Worm (Caenorhabditis elegans): Measurements from ENCODE around the gene srbc-63.

The srbc-63 gene

DNA sequence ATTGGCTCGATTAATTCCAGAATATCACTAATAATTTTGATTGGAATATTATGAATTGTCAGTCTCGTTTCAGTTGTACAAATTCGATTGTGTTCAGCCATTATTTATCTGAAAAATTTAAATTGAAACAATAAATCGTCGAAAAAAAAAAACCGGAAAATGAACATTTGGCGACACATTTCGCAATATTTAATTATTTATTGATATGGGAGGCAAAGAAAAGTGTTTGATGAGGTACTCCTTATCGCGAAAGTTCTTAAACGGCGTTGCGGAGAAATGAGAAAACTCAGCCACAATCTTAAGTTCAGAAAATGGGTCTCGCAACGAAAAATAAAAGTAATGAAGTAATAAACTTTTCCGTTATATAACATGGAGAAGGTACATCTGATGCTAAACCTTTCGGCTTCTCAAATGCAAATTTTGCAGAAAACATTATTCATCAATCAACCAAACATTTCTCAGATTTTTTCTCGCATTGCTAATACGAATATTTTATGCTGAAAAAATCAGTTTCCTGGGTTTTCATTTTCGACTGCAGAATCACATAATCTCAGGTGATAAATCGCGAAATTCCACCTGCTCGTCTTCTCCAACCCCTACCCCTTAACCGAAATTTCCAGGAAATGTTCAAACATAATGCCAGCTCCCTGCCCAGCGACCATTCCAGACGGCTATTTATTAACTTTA lies 12.7 kb downstream of the srbc-63 start, which contains the start of the genes T06E6.15 and sri-7:
Gene T06E6.15, minus strand, starts transcription at position 101 of the 687 bp plus-strand sequence.
Gene sri-7, plus strand, starts transcription at position 637 of the 687 bp plus-strand sequence.
- no peak for TF ChIP-seq lim-7 (GFP tag; IDR thresholded peaks at IDR 0.05)
- TF ChIP-seq egl-27 (tag; optimal IDR thresholded peaks at IDR 0.05) = no peak
- TF ChIP-seq mxl-2 (GFP tag; conservative IDR thresholded peaks at IDR 0.05) = no peak
- TF ChIP-seq daf-16 (GFP tag; optimal IDR thresholded peaks at IDR 0.05) = no peak
- TF ChIP-seq daf-16 (tag; optimal IDR thresholded peaks at IDR 0.05) = no peak
- no peak for TF ChIP-seq nhr-48 (tag; optimal IDR thresholded peaks at IDR 0.05)
- TF ChIP-seq nhr-11 (tag; optimal IDR thresholded peaks at IDR 0.05) = no peak
- no peak for TF ChIP-seq nhr-102 (tag; optimal IDR thresholded peaks at IDR 0.05)

DNA sequence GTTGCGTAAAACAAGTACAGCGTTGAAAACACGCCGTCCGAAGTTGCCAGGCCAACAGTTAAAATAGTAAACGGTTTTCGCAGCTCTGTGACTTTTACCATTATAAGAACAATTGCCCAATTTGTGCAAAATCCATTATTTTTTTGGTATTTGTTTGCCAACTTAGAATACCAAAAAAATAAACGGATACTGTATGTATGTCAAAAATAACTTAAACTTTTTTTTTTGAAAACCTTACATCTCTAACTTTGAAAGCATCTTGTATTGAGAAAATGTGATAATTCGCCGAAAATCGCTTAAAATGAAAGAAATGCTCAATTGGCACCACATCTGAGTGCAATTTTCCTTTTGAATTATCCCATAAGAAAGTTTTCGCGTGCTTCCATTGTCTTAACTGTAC lies 13.8 kb downstream of the srbc-63 start, which contains the start of gene fbxa-199:
Gene fbxa-199, minus strand, starts transcription at position 101 of the 400 bp plus-strand sequence.
- TF ChIP-seq R02D3.7 (tag; optimal IDR thresholded peaks at IDR 0.05) (no peak), ceh-62 (tag; optimal IDR thresholded peaks at IDR 0.05) (no peak), Y75B8A.6 (GFP tag; IDR thresholded peaks at IDR 0.05) (no peak), lin-1 (GFP tag; IDR thresholded peaks at IDR 0.05) (no peak)

DNA sequence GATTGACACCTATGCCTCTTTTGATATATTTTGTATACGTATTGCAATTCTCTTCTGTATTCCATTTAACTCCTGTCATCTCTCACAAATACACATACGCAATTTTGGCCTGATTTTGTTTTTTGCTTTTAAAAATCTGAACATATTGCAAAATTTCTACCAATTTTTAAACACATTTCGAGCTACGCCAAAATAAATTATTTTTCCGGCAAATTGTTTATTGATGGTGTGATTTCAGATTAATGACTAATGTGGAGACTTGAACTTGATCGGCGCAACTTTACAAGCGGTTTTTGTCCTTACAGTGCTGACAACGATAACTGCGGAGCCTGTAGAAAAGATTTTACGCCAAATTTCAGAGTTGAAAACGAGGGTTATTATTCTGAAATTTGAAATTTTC lies 15.4 kb downstream of the srbc-63 start:
- TF ChIP-seq zag-1 (tag; optimal IDR thresholded peaks at IDR 0.05) (no peak), Y48G9A.11 (GFP tag; IDR thresholded peaks at IDR 0.05) (no peak), T26A8.4 (GFP tag; IDR thresholded peaks at IDR 0.05) (no peak), snpc-1.2 (GFP tag; IDR thresholded peaks at IDR 0.05) (no peak), Y105C5A.15 (GFP tag; IDR thresholded peaks at IDR 0.05) (no peak), Y5F2A.4 (GFP tag; optimal IDR thresholded peaks at IDR 0.05) (no peak), nhr-48 (tag; optimal IDR thresholded peaks at IDR 0.05) (no peak), mdt-29 (GFP tag; IDR thresholded peaks at IDR 0.05) (no peak), hif-1 (tag; optimal IDR thresholded peaks at IDR 0.05) (no peak), daf-12 (tag; optimal IDR thresholded peaks at IDR 0.05) (no peak), dmd-6 (GFP tag; IDR thresholded peaks at IDR 0.05) (no peak), fkh-10 (GFP tag; optimal IDR thresholded peaks at IDR 0.05) (no peak)

DNA sequence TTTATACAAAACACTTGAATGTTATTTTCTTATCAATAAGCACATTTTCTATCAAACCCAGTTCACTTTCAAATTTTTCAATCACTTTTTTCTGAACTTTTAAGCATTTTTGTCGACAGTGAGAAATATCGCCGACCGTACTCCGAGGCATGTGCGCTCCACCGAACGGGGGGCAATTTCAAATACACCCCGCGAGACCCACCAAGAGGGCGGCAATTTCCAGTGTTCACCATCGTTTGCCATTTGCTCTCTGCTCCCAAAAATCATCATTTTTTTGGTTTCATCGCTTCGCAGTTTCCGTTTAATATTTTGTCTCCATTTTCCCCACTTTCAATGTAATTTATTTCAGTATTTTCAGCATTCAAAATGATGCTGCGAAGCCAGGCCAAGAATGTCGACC lies 17.2 kb downstream of the srbc-63 start, which contains the start of gene cyb-3:
Gene cyb-3, plus strand, starts transcription at position 350 of the 400 bp plus-strand sequence.
- TF ChIP-seq Y48G9A.11 (GFP tag; IDR thresholded peaks at IDR 0.05) (0 out of 2 replicates have a peak, but pooled peaks have one; percentile 32), lin-38 (GFP tag; IDR thresholded peaks at IDR 0.05) (peak; percentile 90), daf-12 (tag; optimal IDR thresholded peaks at IDR 0.05) (no peak), fkh-10 (GFP tag; optimal IDR thresholded peaks at IDR 0.05) (no peak), ZK337.2 (GFP tag; IDR thresholded peaks at IDR 0.05) (no peak), gei-8 (GFP tag; optimal IDR thresholded peaks at IDR 0.05) (no peak), unc-130 (GFP tag; optimal IDR thresholded peaks at IDR 0.05) (peak; percentile 30)

DNA sequence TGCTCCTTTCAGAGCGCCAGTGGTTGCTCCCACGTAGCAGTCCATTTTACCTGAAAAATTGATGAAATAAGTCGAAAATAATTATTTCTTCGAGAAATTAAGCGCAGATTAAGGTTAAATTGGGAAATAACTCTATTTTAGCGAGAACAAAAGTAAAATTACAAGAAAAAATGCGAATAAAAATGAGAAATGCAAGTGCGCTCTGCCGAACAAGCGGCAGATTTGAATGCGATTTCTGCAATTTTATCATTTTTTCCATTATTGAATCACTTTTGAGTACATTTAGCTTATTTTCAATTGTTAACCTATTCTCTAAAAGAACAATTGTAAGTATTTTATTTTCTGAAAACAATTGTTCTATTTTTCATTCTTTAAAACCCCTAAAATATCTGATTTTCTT lies 17.6 kb downstream of the srbc-63 start, which contains the start of gene T06E6.1:
Gene T06E6.1, minus strand, starts transcription at position 56 of the 400 bp plus-strand sequence.
- no peak for TF ChIP-seq attf-4 (tag; optimal IDR thresholded peaks at IDR 0.05)
- no peak for TF ChIP-seq php-3 (GFP tag; IDR thresholded peaks at IDR 0.05)
- TF ChIP-seq nhr-6 (tag; optimal IDR thresholded peaks at IDR 0.05) = peak; percentile 71
- no peak for TF ChIP-seq D1046.2 (GFP tag; IDR thresholded peaks at IDR 0.05)
- no peak for TF ChIP-seq daf-12 (tag; optimal IDR thresholded peaks at IDR 0.05)
- TF ChIP-seq dpl-1 (GFP tag; optimal IDR thresholded peaks at IDR 0.05) = peak; percentile 66
- peak; percentile 54 for TF ChIP-seq lin-38 (GFP tag; IDR thresholded peaks at IDR 0.05)
